Worm (Caenorhabditis elegans) whole organism, late embryonic: ENCODE data around the gene acds-10.

Source experiments
- F13H6.1 ChIP-seq: sonication (generic microtip); optimal IDR thresholded peaks from 2 replicates; lab custom pipeline; 2016; ENCODE audit warnings: missing genetic modification characterization, missing compliant biosample characterization
- K02D7.2 ChIP-seq: sonication (generic microtip); optimal IDR thresholded peaks from 2 replicates; lab custom pipeline; 2017; ENCODE audit warnings: mild to moderate bottlenecking, missing genetic modification characterization, missing compliant biosample characterization
- K09A11.1 ChIP-seq: sonication (generic microtip); optimal IDR thresholded peaks from 2 replicates; lab custom pipeline; 2017; ENCODE audit warnings: antibody characterized with exemption, mild to moderate bottlenecking, missing genetic modification characterization, missing compliant biosample characterization; ENCODE audit not compliant: insufficient read depth
- Y22D7AL.16 ChIP-seq: sonication (generic microtip); optimal IDR thresholded peaks from 2 replicates; lab custom pipeline; 2016; ENCODE audit warnings: missing genetic modification characterization, missing compliant biosample characterization
- ceh-14 ChIP-seq: sonication (generic microtip); optimal IDR thresholded peaks from 2 replicates; lab custom pipeline; 2016; ENCODE audit warnings: missing genotype, missing genetic modification characterization, missing compliant biosample characterization
- ceh-30 ChIP-seq: fragments of 150-350 bp; optimal IDR thresholded peaks from 2 replicates; lab custom pipeline; 2014; ENCODE audit warnings: missing biosample characterization, missing genetic modification characterization
- ceh-34 ChIP-seq: sonication (generic microtip); optimal IDR thresholded peaks from 2 replicates; lab custom pipeline; 2016; ENCODE audit warnings: mild to moderate bottlenecking, missing genetic modification characterization, missing compliant biosample characterization
- ceh-6 ChIP-seq: fragments of 200-800 bp; sonication (Bioruptor generic); optimal IDR thresholded peaks from 2 replicates; lab custom pipeline; 2018; ENCODE audit warnings: mild to moderate bottlenecking, missing genetic modification characterization, missing compliant biosample characterization
- dmd-4 ChIP-seq: sonication (generic microtip); optimal IDR thresholded peaks from 2 replicates; lab custom pipeline; 2016; ENCODE audit warnings: borderline replicate concordance, missing genetic modification characterization, missing compliant biosample characterization
- elt-4 ChIP-seq: sonication (generic microtip); optimal IDR thresholded peaks from 2 replicates; lab custom pipeline; 2016; ENCODE audit warnings: missing genetic modification characterization, missing compliant biosample characterization
- ets-4 ChIP-seq: sonication (generic microtip); optimal IDR thresholded peaks from 2 replicates; lab custom pipeline; 2016; ENCODE audit warnings: missing genetic modification characterization, missing compliant biosample characterization
- fkh-10 ChIP-seq: fragments of 150-350 bp; optimal IDR thresholded peaks from 2 replicates; lab custom pipeline; 2014; ENCODE audit warnings: missing biosample characterization, missing genetic modification reagents, missing genetic modification characterization
- hlh-8 ChIP-seq: sonication (generic microtip); optimal IDR thresholded peaks from 2 replicates; lab custom pipeline; 2016; ENCODE audit warnings: missing genotype, missing genetic modification characterization, missing compliant biosample characterization
- lim-6 ChIP-seq: sonication (generic microtip); optimal IDR thresholded peaks from 2 replicates; lab custom pipeline; 2016; ENCODE audit warnings: missing genetic modification characterization, missing compliant biosample characterization
- madf-2 ChIP-seq: sonication (generic microtip); optimal IDR thresholded peaks from 2 replicates; lab custom pipeline; 2017; ENCODE audit warnings: missing genetic modification characterization, missing compliant biosample characterization
- mec-3 ChIP-seq: sonication (generic microtip); optimal IDR thresholded peaks from 2 replicates; lab custom pipeline; 2016; ENCODE audit warnings: borderline replicate concordance, missing genetic modification characterization, missing compliant biosample characterization
- nhr-11 ChIP-seq: fragments of 150-350 bp; optimal IDR thresholded peaks from 2 replicates; lab custom pipeline; 2014; ENCODE audit warnings: missing biosample characterization, missing genetic modification characterization
- nhr-232 ChIP-seq: sonication (generic microtip); optimal IDR thresholded peaks from 2 replicates; lab custom pipeline; 2016; ENCODE audit warnings: missing genetic modification characterization, missing compliant biosample characterization
- pag-3 ChIP-seq: sonication (generic microtip); optimal IDR thresholded peaks from 2 replicates; lab custom pipeline; 2016; ENCODE audit warnings: missing compliant biosample characterization, missing genetic modification characterization, borderline replicate concordance
- pat-9 ChIP-seq: fragments of 200-800 bp; sonication (Bioruptor generic); optimal IDR thresholded peaks from 2 replicates; lab custom pipeline; 2018; ENCODE audit warnings: mild to moderate bottlenecking, missing genetic modification characterization, moderate library complexity, missing compliant biosample characterization
- pax-1 ChIP-seq: fragments of 150-350 bp; optimal IDR thresholded peaks from 2 replicates; lab custom pipeline; 2014; ENCODE audit warnings: missing biosample characterization, missing genetic modification characterization
- pha-2 ChIP-seq: sonication (generic microtip); optimal IDR thresholded peaks from 2 replicates; lab custom pipeline; 2017; ENCODE audit warnings: mild to moderate bottlenecking, missing genetic modification characterization, missing compliant biosample characterization
- unc-86 ChIP-seq: sonication (generic microtip); optimal IDR thresholded peaks from 2 replicates; lab custom pipeline; 2016; ENCODE audit warnings: missing genetic modification characterization, missing compliant biosample characterization

The acds-10 gene

DNA sequence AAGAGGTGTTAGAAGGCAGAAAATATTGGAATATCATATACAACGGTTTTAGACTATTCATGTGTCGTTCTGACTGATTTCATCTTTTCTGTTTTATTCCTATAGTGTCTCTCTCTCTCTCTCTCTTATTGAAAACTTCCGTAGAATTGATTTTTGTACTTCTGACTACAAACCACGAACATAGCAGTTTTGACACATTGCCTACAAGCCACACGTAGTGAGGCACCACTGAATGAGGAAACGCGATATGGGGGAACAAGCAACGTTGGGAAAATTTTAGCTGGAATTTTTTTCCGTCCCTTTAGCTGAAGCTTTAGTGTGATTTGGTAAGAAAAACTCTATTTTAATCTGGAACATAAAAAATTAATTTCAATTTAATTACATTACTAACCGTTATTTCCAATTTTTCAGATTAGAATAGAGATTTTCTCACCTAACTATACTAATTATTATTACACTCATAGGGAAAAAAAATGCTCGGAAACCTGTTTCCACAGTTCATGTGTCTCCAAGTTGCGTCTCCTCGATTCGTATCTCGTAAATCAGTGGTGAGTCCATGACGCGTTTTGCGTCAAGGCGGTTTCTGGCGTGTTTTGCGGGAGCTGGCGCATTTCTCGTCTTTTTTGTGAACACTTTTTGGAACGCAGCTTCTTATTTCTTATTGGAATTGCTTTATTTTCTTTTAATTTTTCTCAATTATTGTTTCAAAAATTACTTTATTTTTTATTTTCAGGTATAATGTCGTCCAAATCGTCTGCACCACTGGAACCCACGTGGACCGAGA is 43.1 kb downstream of the acds-10 start, which contains the start of the genes nhr-142 and F44E7.9 (continued):
- TF ChIP-seq pha-2 (tag; lab: Kevin White, UChicago) (peak; percentile 48), ceh-6 (GFP tag; lab: Kevin White, UChicago) (no peak), elt-4 (tag; lab: Kevin White, UChicago) (no peak), fkh-10 (GFP tag; lab: Kevin White, UChicago) (no peak), ceh-30 (tag; lab: Kevin White, UChicago) (peak; percentile 0), hlh-8 (tag; lab: Kevin White, UChicago) (peak; percentile 2), madf-2 (peak; percentile 39), ceh-34 (tag; lab: Kevin White, UChicago) (peak; percentile 60), K02D7.2 (tag; lab: Kevin White, UChicago) (peak; percentile 28), Y22D7AL.16 (tag; lab: Kevin White, UChicago) (no peak), F13H6.1 (peak; percentile 64)

DNA sequence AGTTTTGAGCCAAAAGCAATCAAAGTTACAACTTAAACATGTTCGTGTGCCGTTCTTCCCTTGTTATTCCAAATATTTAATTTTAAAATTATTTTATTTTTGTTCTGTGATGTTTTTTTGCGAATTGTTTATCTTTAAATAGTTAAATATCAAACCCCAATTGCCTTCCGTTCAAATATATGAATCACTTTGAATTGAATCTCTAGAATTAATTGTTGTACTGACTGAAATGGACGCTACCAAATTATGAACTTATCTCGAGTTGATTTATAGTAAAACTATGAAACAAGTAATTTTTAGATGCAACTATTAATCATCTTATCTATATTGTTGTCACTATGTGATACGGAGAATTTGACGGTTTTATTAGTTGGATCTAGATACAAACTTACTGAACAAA is 44.4 kb downstream of the acds-10 start, which contains the start of gene ZC250.2:
Gene ZC250.2 (plus strand): TSS at position 301 of the 400 bp plus-strand sequence.
- TF ChIP-seq pat-9 (tag; lab: Kevin White, UChicago): no peak
- TF ChIP-seq madf-2: no peak
- TF ChIP-seq lim-6: no peak

DNA sequence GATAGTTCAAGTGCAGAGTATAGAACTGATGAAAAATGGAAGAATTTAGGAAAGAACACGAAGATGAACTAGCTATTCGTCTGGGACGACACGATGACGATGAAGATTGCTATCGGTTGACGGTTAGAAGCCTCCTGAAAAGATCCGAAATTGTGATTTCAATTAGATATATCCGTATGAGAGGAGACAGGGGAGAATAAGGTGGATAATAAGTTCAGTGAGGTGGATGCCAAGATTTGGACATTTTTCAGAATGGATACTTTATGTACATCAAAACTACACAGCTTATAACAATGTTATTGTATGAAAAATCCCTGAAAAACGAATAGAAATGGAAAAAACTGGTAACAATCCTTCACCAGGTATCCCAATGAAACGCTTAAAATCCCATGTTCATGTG is 50.5 kb downstream of the acds-10 start, which contains the start of gene nstp-3:
Gene nstp-3 (minus strand): TSS at position 101 of the 400 bp plus-strand sequence.
- no peak for TF ChIP-seq F13H6.1
- no peak for TF ChIP-seq pag-3 (tag; lab: Kevin White, UChicago)
- no peak for TF ChIP-seq nhr-11 (tag; lab: Kevin White, UChicago)
- TF ChIP-seq ceh-14 (tag; lab: Kevin White, UChicago): no peak
- TF ChIP-seq ets-4 (tag; lab: Kevin White, UChicago): no peak
- no peak for TF ChIP-seq nhr-232
- TF ChIP-seq dmd-4 (tag; lab: Kevin White, UChicago): no peak
- no peak for TF ChIP-seq mec-3 (tag; lab: Kevin White, UChicago)
- TF ChIP-seq, all 69 proteins: peak for 0

DNA sequence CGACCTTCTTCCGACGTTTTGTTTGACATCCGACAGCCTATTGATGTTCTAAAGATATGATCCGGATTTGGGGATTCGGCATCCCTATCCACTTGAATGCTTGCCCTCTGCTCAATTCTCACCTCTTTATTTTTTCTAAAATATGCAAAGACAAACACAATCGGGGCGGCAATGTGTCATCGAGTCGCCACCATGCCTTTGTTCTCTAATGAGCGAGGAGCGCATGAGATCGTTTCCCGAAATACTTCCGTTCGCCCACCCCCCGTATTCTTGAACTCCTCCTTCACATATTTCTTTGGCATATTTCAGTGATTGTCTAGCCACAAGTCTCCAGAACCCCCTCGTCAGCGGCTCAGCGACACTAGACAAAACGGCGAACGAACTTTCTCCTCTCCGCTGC is 51.8 kb downstream of the acds-10 start, which contains the start of gene cyn-17:
Gene cyn-17 (plus strand): TSS at position 301 of the 400 bp plus-strand sequence.
- no peak for TF ChIP-seq K09A11.1 (tag; lab: Kevin White, UChicago)
- TF ChIP-seq unc-86 (tag; lab: Kevin White, UChicago): no peak
- peak; percentile 34 for TF ChIP-seq elt-4 (tag; lab: Kevin White, UChicago)
- TF ChIP-seq pax-1 (tag; lab: Kevin White, UChicago): no peak
